Worm (Caenorhabditis elegans) whole organism, L1 larva: Measurements from ENCODE around the gene spsb-2.
A peak's percentile ranks its signal among the peaks of the same experiment; 100 is the strongest.

Experiments
- C16A3.4 ChIP-seq: fragments of 150-350 bp; optimal IDR thresholded peaks from 2 replicates; lab custom pipeline; 2014; ENCODE audit warnings: missing biosample characterization, missing genetic modification characterization
- C34B4.2 ChIP-seq: sonication (generic microtip); optimal IDR thresholded peaks from 2 replicates; lab custom pipeline; 2017; ENCODE audit warnings: mild to moderate bottlenecking, missing genetic modification characterization, missing compliant biosample characterization
- F16B12.6 ChIP-seq: fragments of 150-350 bp; optimal IDR thresholded peaks from 2 replicates; lab custom pipeline; 2014; ENCODE audit warnings: missing biosample characterization, missing genetic modification characterization
- aha-1 ChIP-seq: fragments of 150-350 bp; optimal IDR thresholded peaks from 2 replicates; lab custom pipeline; 2014; ENCODE audit warnings: missing biosample characterization, missing genetic modification characterization
- ceh-63 ChIP-seq: fragments of 200-800 bp; sonication (Bioruptor generic); optimal IDR thresholded peaks from 2 replicates; lab custom pipeline; 2018; ENCODE audit warnings: mild to moderate bottlenecking, missing genetic modification characterization, missing compliant biosample characterization
- ceh-88 ChIP-seq: fragments of 200-800 bp; sonication (Bioruptor generic); IDR thresholded peaks from 2 replicates; pipeline ENCODE4 v1.3.6; 2022; ENCODE audit warnings: missing genetic modification characterization, missing compliant biosample characterization
- ces-1 ChIP-seq: fragments of 150-350 bp; optimal IDR thresholded peaks from 2 replicates; lab custom pipeline; 2014; ENCODE audit warnings: missing biosample characterization, missing genetic modification reagents, missing genetic modification characterization
- dsc-1 ChIP-seq: sonication (generic microtip); optimal IDR thresholded peaks from 2 replicates; lab custom pipeline; 2016; ENCODE audit warnings: mild to moderate bottlenecking, missing genetic modification characterization, missing compliant biosample characterization
- efl-1 ChIP-seq, 4 experiments: fragments of 150-350 bp; optimal IDR thresholded peaks in 3 of 4; peaks in 1 of 4; 1 replicate in 1 of 4; 2 replicates in 3 of 4; lab custom pipeline; 2014; ENCODE audit warnings: missing biosample characterization in 2 of 4, missing genetic modification characterization in 2 of 4, missing genetic modification reagents in 2 of 4
- efl-3 ChIP-seq: fragments of 200-800 bp; sonication (Bioruptor generic); optimal IDR thresholded peaks from 2 replicates; lab custom pipeline; 2018; ENCODE audit warnings: mild to moderate bottlenecking, missing genetic modification characterization, missing compliant biosample characterization
- egl-13 ChIP-seq: sonication (generic microtip); optimal IDR thresholded peaks from 2 replicates; lab custom pipeline; 2016; ENCODE audit warnings: missing genotype, missing genetic modification reagents, missing genetic modification characterization, missing compliant biosample characterization
- elt-2 ChIP-seq: sonication (generic microtip); optimal IDR thresholded peaks from 2 replicates; lab custom pipeline; 2016; ENCODE audit warnings: missing genetic modification characterization, mild to moderate bottlenecking, inconsistent platforms, missing compliant biosample characterization, missing genetic modification reagents
- ets-5 ChIP-seq: fragments of 200-800 bp; sonication (Bioruptor generic); IDR thresholded peaks from 2 replicates; pipeline ENCODE4 v1.3.6; 2022; ENCODE audit warnings: missing genetic modification characterization, missing compliant biosample characterization
- fkh-4 ChIP-seq: sonication (generic microtip); optimal IDR thresholded peaks from 2 replicates; lab custom pipeline; 2016; ENCODE audit warnings: missing compliant biosample characterization, missing genetic modification characterization, borderline replicate concordance
- hlh-17 ChIP-seq: fragments of 200-800 bp; sonication (Bioruptor generic); optimal IDR thresholded peaks from 2 replicates; lab custom pipeline; 2018; ENCODE audit warnings: missing genetic modification characterization, mild to moderate bottlenecking, missing compliant biosample characterization, moderate library complexity, borderline replicate concordance
- hlh-4 ChIP-seq: sonication (generic microtip); optimal IDR thresholded peaks from 2 replicates; lab custom pipeline; 2016; ENCODE audit warnings: mild to moderate bottlenecking, missing genetic modification characterization, missing compliant biosample characterization
- isw-1 ChIP-seq: fragments of 200-800 bp; sonication (Bioruptor generic); IDR thresholded peaks from 2 replicates; pipeline ENCODE4 v1.3.6; 2022; ENCODE audit warnings: missing genetic modification characterization, missing compliant biosample characterization
- lin-13 ChIP-seq: fragments of 150-350 bp; optimal IDR thresholded peaks from 2 replicates; lab custom pipeline; 2014; ENCODE audit warnings: missing biosample characterization, missing genetic modification reagents, missing genetic modification characterization
- lin-14 ChIP-seq: fragments of 200-800 bp; sonication (Bioruptor generic); optimal IDR thresholded peaks from 2 replicates; lab custom pipeline; 2018; ENCODE audit warnings: mild to moderate bottlenecking, missing genetic modification characterization, moderate library complexity, missing compliant biosample characterization
- lin-39 ChIP-seq: fragments of 150-350 bp; optimal IDR thresholded peaks from 2 replicates; lab custom pipeline; 2014; ENCODE audit warnings: missing biosample characterization, missing genetic modification reagents, missing genetic modification characterization
- lsy-2 ChIP-seq, 2 experiments: fragments of 150-350 bp; optimal IDR thresholded peaks; 2 replicates each; lab custom pipeline; 2014; ENCODE audit warnings: missing biosample characterization in 2 of 2, missing genetic modification characterization in 2 of 2
- mab-9 ChIP-seq: fragments of 200-800 bp; sonication (Bioruptor generic); IDR thresholded peaks from 2 replicates; pipeline ENCODE4 v1.3.6; 2022; ENCODE audit warnings: missing genetic modification reagents, missing genetic modification characterization, missing compliant biosample characterization
- mef-2 ChIP-seq: fragments of 150-350 bp; optimal IDR thresholded peaks from 2 replicates; lab custom pipeline; 2014; ENCODE audit warnings: missing biosample characterization, missing genetic modification characterization
- nhr-20 ChIP-seq: sonication (generic microtip); optimal IDR thresholded peaks from 2 replicates; lab custom pipeline; 2016; ENCODE audit warnings: mild to moderate bottlenecking, missing genetic modification characterization, missing compliant biosample characterization
- nhr-237 ChIP-seq: fragments of 150-350 bp; optimal IDR thresholded peaks from 2 replicates; lab custom pipeline; 2014; ENCODE audit warnings: missing biosample characterization, missing genetic modification characterization
- nhr-28 ChIP-seq: fragments of 150-350 bp; optimal IDR thresholded peaks from 2 replicates; lab custom pipeline; 2014; ENCODE audit warnings: missing biosample characterization, missing genetic modification characterization
- nhr-47 ChIP-seq: sonication (generic microtip); optimal IDR thresholded peaks from 2 replicates; lab custom pipeline; 2016; ENCODE audit warnings: mild to moderate bottlenecking, missing genetic modification characterization, moderate library complexity, missing compliant biosample characterization
- nhr-84 ChIP-seq: sonication (generic microtip); optimal IDR thresholded peaks from 2 replicates; lab custom pipeline; 2017; ENCODE audit warnings: missing biosample characterization, missing genetic modification characterization
- nhr-90 ChIP-seq: sonication (generic microtip); optimal IDR thresholded peaks from 2 replicates; lab custom pipeline; 2016; ENCODE audit warnings: mild to moderate bottlenecking, missing genetic modification characterization, missing compliant biosample characterization; ENCODE audit not compliant: poor library complexity
- pag-3 ChIP-seq: sonication (generic microtip); optimal IDR thresholded peaks from 2 replicates; lab custom pipeline; 2017; ENCODE audit warnings: missing genetic modification characterization, mild to moderate bottlenecking, missing compliant biosample characterization, antibody characterized with exemption, borderline replicate concordance; ENCODE audit not compliant: insufficient read depth
- pax-3 ChIP-seq: fragments of 200-800 bp; sonication (Bioruptor generic); optimal IDR thresholded peaks from 2 replicates; lab custom pipeline; 2018; ENCODE audit warnings: mild to moderate bottlenecking, missing genetic modification characterization, moderate library complexity, missing compliant biosample characterization
- sox-4 ChIP-seq: sonication (generic microtip); optimal IDR thresholded peaks from 2 replicates; lab custom pipeline; 2016; ENCODE audit warnings: missing genetic modification characterization, missing compliant biosample characterization
- tbx-2 ChIP-seq: sonication (generic microtip); optimal IDR thresholded peaks from 2 replicates; lab custom pipeline; 2016; ENCODE audit warnings: missing genetic modification characterization, missing compliant biosample characterization
- tlp-1 ChIP-seq: fragments of 150-350 bp; optimal IDR thresholded peaks from 2 replicates; lab custom pipeline; 2014; ENCODE audit warnings: missing biosample characterization, missing genetic modification characterization
- unc-62 ChIP-seq: fragments of 150-350 bp; optimal IDR thresholded peaks from 2 replicates; lab custom pipeline; 2014; ENCODE audit warnings: missing biosample characterization, missing genetic modification reagents, missing genetic modification characterization
- unc-86 ChIP-seq: sonication (generic microtip); optimal IDR thresholded peaks from 2 replicates; lab custom pipeline; 2016; ENCODE audit warnings: missing genetic modification characterization, missing compliant biosample characterization
- unc-98 ChIP-seq: fragments of 200-800 bp; sonication (Bioruptor generic); IDR thresholded peaks from 2 replicates; pipeline ENCODE4 v1.3.6; 2022; ENCODE audit warnings: missing genetic modification characterization, missing compliant biosample characterization
- xbp-1 ChIP-seq: sonication (generic microtip); optimal IDR thresholded peaks from 2 replicates; lab custom pipeline; 2016; ENCODE audit warnings: missing genetic modification characterization, missing compliant biosample characterization
- zag-1 ChIP-seq: fragments of 150-350 bp; optimal IDR thresholded peaks from 2 replicates; lab custom pipeline; 2014; ENCODE audit warnings: missing biosample characterization, missing genetic modification characterization
- ztf-11 ChIP-seq, 2 experiments: sonication (generic microtip); optimal IDR thresholded peaks; 2 replicates each; lab custom pipeline; 2016 to 2017; ENCODE audit warnings: missing genetic modification characterization in 2 of 2, missing biosample characterization in 1 of 2, missing compliant biosample characterization in 1 of 2

Gene spsb-2

ce11 chrII:15232705-15233104 is 2.6 kb downstream of the spsb-2 start, which contains the start of gene Y46E12BL.2 (continued):
- TF ChIP-seq isw-1 (GFP tag; lab: Robert Waterston, UW): peak; percentile 76
- TF ChIP-seq C34B4.2 (tag; lab: Kevin White, UChicago): no peak
- peak; percentile 78 for TF ChIP-seq C16A3.4 (tag; lab: Kevin White, UChicago)
- TF ChIP-seq efl-3: no peak
- no peak for TF ChIP-seq zag-1 (tag; lab: Kevin White, UChicago)
- no peak for TF ChIP-seq lin-39 (tag; lab: Kevin White, UChicago)
- peak; percentile 66 for TF ChIP-seq pax-3
- TF ChIP-seq hlh-4 (tag; lab: Kevin White, UChicago): no peak
- peak; percentile 70 for TF ChIP-seq egl-13 (tag; lab: Kevin White, UChicago)
- TF ChIP-seq xbp-1 (tag; lab: Kevin White, UChicago): peak; percentile 68
- TF ChIP-seq nhr-28 (tag; lab: Kevin White, UChicago): no peak
- peak; percentile 74 for TF ChIP-seq unc-86 (tag; lab: Kevin White, UChicago)
- peak; percentile 5; the same call in 1 of the 2 replicates for TF ChIP-seq unc-98 (GFP tag; lab: Robert Waterston, UW)
- no peak for TF ChIP-seq elt-2 (tag; lab: Kevin White, UChicago)
- no peak for TF ChIP-seq unc-62 (GFP tag; lab: Kevin White, UChicago)
- TF ChIP-seq ces-1 (GFP tag; lab: Kevin White, UChicago): no peak
- no peak for TF ChIP-seq hlh-17
- peak; percentile 10 for TF ChIP-seq nhr-237 (tag; lab: Kevin White, UChicago)
- peak in 1 of 2 experiments; percentile 83 for TF ChIP-seq ztf-11 (tag; optimal IDR thresholded peaks at IDR 0.05; lab: Kevin White, UChicago)
- no peak for TF ChIP-seq tlp-1 (tag; lab: Kevin White, UChicago)
- TF ChIP-seq mab-9 (GFP tag; lab: Robert Waterston, UW): peak; percentile 29; the same call in 1 of the 2 replicates
- peak; percentile 67 for TF ChIP-seq dsc-1 (tag; lab: Kevin White, UChicago)
- TF ChIP-seq aha-1 (tag; lab: Kevin White, UChicago): peak; percentile 7
- TF ChIP-seq F16B12.6 (tag; lab: Kevin White, UChicago): peak; percentile 51
- TF ChIP-seq nhr-47 (tag; lab: Kevin White, UChicago): peak; percentile 85
- TF ChIP-seq pag-3 (tag; lab: Kevin White, UChicago): no peak
- peak; percentile 86 for TF ChIP-seq tbx-2 (tag; lab: Kevin White, UChicago)
- no peak for TF ChIP-seq ceh-63 (GFP tag; lab: Kevin White, UChicago)
- TF ChIP-seq lin-14 (GFP tag; lab: Kevin White, UChicago): no peak
- no peak for TF ChIP-seq nhr-84 (tag; lab: Kevin White, UChicago)
- TF ChIP-seq nhr-90 (tag; lab: Kevin White, UChicago): peak; percentile 83
- peak; percentile 58 for TF ChIP-seq sox-4
- TF ChIP-seq lsy-2 (tag; optimal IDR thresholded peaks at IDR 0.05; lab: Kevin White, UChicago): peak; percentile 78 to 89
- no peak for TF ChIP-seq ets-5 (GFP tag; lab: Robert Waterston, UW)
- peak; percentile 81 for TF ChIP-seq lin-13
- TF ChIP-seq mef-2: no peak
- peak; percentile 59 for TF ChIP-seq fkh-4 (tag; lab: Kevin White, UChicago)
- TF ChIP-seq nhr-20 (tag; lab: Kevin White, UChicago): peak; percentile 71
- peak; percentile 28; the same call in 1 of the 2 replicates for TF ChIP-seq ceh-88 (GFP tag; lab: Robert Waterston, UW)

DNA sequence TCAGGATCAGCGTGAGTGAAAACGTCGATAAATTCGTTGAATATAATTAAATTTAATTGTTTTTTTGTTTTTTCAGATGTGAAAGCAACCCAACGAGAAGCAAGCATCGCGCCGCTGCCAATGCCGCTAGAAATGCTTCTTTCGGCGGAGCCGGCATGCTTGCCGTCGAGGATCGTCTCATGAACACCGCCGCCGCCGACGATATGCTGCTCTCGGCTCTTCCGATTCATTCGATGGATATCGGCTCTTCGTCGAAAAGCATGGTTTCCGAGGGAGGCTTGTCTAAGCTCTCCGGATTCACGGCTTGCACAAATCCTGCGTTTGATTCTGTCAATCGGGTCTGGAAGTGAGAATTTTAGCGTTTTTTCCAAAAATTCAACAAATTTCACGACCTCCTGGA is 3.1 kb downstream of the spsb-2 start:
- TF ChIP-seq efl-1 (optimal IDR thresholded peaks at IDR 0.05; lab: Kevin White, UChicago): no peak
- peak in 1 of 2 experiments; percentile 25 for TF ChIP-seq efl-1 (GFP tag; optimal IDR thresholded peaks at IDR 0.05 in 1 of 2; lab: Kevin White, UChicago)
- TF ChIP-seq xbp-1 (tag; lab: Kevin White, UChicago): no peak
- TF ChIP-seq, all 84 proteins: peak for 1
